Fruit fly (Drosophila melanogaster): ENCODE measurements around the gene Zip89B.

- TF ChIP-seq pdm3 (GFP tag; optimal IDR thresholded peaks at IDR 0.05) (no peak), Hr39 (GFP tag; optimal IDR thresholded peaks at IDR 0.05) (no peak), CG6163 (GFP tag; IDR thresholded peaks at IDR 0.05) (0 out of 3 replicates have a peak, but pooled peaks have one; percentile 21), CG6808 (GFP tag; optimal IDR thresholded peaks at IDR 0.05) (no peak), CG6276 (GFP tag; optimal IDR thresholded peaks at IDR 0.05) (no peak), achi (GFP tag; optimal IDR thresholded peaks at IDR 0.05) (no peak), Lpt (GFP tag; optimal IDR thresholded peaks at IDR 0.05) (no peak), CG11294 (GFP tag; IDR thresholded peaks at IDR 0.05) (no peak), salr (GFP tag; optimal IDR thresholded peaks at IDR 0.05) (no peak), OdsH (GFP tag; optimal IDR thresholded peaks at IDR 0.05) (no peak), Smox (GFP tag; optimal IDR thresholded peaks at IDR 0.05) (no peak)
Measured at dm6 chr3R:16338342-16338741, 32.8 kb downstream of the Zip89B start.
